Fruit fly (Drosophila melanogaster) whole organism, embryonic: ENCODE data around the gene nerfin-2.
A peak's percentile ranks its signal among the peaks of the same experiment; 100 is the strongest.

Experiments used
- BEAF-32 ChIP-seq: fragments of 200-800 bp; sonication (Bioruptor generic); optimal IDR thresholded peaks from 3 replicates; lab custom pipeline; 2017; ENCODE audit warnings: missing biosample characterization, missing genetic modification characterization, mild to moderate bottlenecking, moderate library complexity, missing genetic modification reagents
- C15 ChIP-seq: fragments of 200-800 bp; sonication (Bioruptor generic); IDR thresholded peaks from 3 replicates; pipeline ENCODE4 v1.3.6; 2022; ENCODE audit warnings: missing biosample characterization, missing genetic modification characterization
- CG10267 ChIP-seq: fragments of 200-800 bp; sonication (Bioruptor generic); optimal IDR thresholded peaks from 2 replicates; lab custom pipeline; 2018; ENCODE audit warnings: missing biosample characterization, mild to moderate bottlenecking, missing genetic modification characterization, moderate library complexity
- CG10321 ChIP-seq: fragments of 200-800 bp; sonication (Bioruptor generic); IDR thresholded peaks from 2 replicates; pipeline ENCODE4 v1.3.6; 2022; ENCODE audit warnings: missing biosample characterization, missing genetic modification characterization
- CG10543 ChIP-seq: fragments of 200-800 bp; sonication (Bioruptor generic); optimal IDR thresholded peaks from 3 replicates; lab custom pipeline; 2017; ENCODE audit warnings: missing biosample characterization, mild to moderate bottlenecking, missing genetic modification characterization, moderate library complexity
- CG10565 ChIP-seq: fragments of 200-800 bp; sonication (Bioruptor generic); optimal IDR thresholded peaks from 3 replicates; lab custom pipeline; 2016; ENCODE audit warnings: missing biosample characterization, mild to moderate bottlenecking, missing genetic modification characterization
- CG14710 ChIP-seq: fragments of 200-800 bp; sonication (Bioruptor generic); optimal IDR thresholded peaks from 3 replicates; lab custom pipeline; 2019; ENCODE audit warnings: missing biosample characterization, mild to moderate bottlenecking, missing genetic modification characterization, moderate library complexity
- CG14965 ChIP-seq: fragments of 200-800 bp; sonication (Bioruptor generic); optimal IDR thresholded peaks from 2 replicates; lab custom pipeline; 2016; ENCODE audit warnings: missing biosample characterization, missing genetic modification characterization, borderline replicate concordance
- CG15479 ChIP-seq: fragments of 200-800 bp; sonication (Bioruptor generic); optimal IDR thresholded peaks from 3 replicates; lab custom pipeline; 2019; ENCODE audit warnings: missing biosample characterization, mild to moderate bottlenecking, missing genetic modification characterization, moderate library complexity
- CG1603 ChIP-seq: fragments of 200-800 bp; sonication (Bioruptor generic); optimal IDR thresholded peaks from 2 replicates; lab custom pipeline; 2019; ENCODE audit warnings: missing biosample characterization, mild to moderate bottlenecking, missing genetic modification characterization, moderate library complexity
- CG17359 ChIP-seq: fragments of 200-800 bp; sonication (Bioruptor generic); optimal IDR thresholded peaks from 3 replicates; lab custom pipeline; 2018; ENCODE audit warnings: missing biosample characterization, mild to moderate bottlenecking, missing genetic modification characterization, moderate library complexity
- CG17361 ChIP-seq: fragments of 200-800 bp; sonication (Bioruptor generic); IDR thresholded peaks from 3 replicates; pipeline ENCODE4 v1.3.6; 2022; ENCODE audit warnings: missing biosample characterization, missing genetic modification characterization
- CG17385 ChIP-seq: fragments of 200-800 bp; sonication (Bioruptor generic); optimal IDR thresholded peaks from 3 replicates; lab custom pipeline; 2018; ENCODE audit warnings: missing biosample characterization, mild to moderate bottlenecking, missing genetic modification characterization
- CG18011 ChIP-seq: fragments of 200-800 bp; sonication (Bioruptor generic); optimal IDR thresholded peaks from 2 replicates; lab custom pipeline; 2017; ENCODE audit warnings: missing biosample characterization, missing genetic modification characterization, mild to moderate bottlenecking, moderate library complexity, missing genotype
- CG2129 ChIP-seq: fragments of 200-800 bp; sonication (Bioruptor generic); IDR thresholded peaks from 2 replicates; pipeline ENCODE4 v1.3.6; 2022; ENCODE audit warnings: missing biosample characterization, missing genetic modification characterization; ENCODE audit not compliant: partially characterized antibody
- CG34224 ChIP-seq: fragments of 200-800 bp; sonication (Bioruptor generic); IDR thresholded peaks from 3 replicates; pipeline ENCODE4 v1.3.6; 2022; ENCODE audit warnings: missing biosample characterization, missing genetic modification characterization; ENCODE audit not compliant: partially characterized antibody
- CG34376 ChIP-seq: fragments of 200-800 bp; sonication (Bioruptor generic); optimal IDR thresholded peaks from 2 replicates; lab custom pipeline; 2018; ENCODE audit warnings: missing biosample characterization, mild to moderate bottlenecking, missing genetic modification characterization
- CG34422 ChIP-seq: fragments of 200-800 bp; sonication (Bioruptor generic); IDR thresholded peaks from 3 replicates; pipeline ENCODE4 v1.3.6; 2022; ENCODE audit warnings: missing biosample characterization, missing genetic modification characterization
- CG5245 ChIP-seq: fragments of 200-800 bp; sonication (Bioruptor generic); optimal IDR thresholded peaks from 3 replicates; lab custom pipeline; 2016; ENCODE audit warnings: missing biosample characterization, missing genetic modification characterization
- CG7556 ChIP-seq: fragments of 200-800 bp; sonication (Bioruptor generic); optimal IDR thresholded peaks from 2 replicates; lab custom pipeline; 2017; ENCODE audit warnings: missing biosample characterization, mild to moderate bottlenecking, missing genetic modification characterization
- CTCF ChIP-seq: fragments of 200-800 bp; sonication (Bioruptor generic); optimal IDR thresholded peaks from 2 replicates; lab custom pipeline; 2017; ENCODE audit warnings: missing biosample characterization, mild to moderate bottlenecking, missing genetic modification characterization, moderate library complexity
- Dll ChIP-seq: fragments of 200-800 bp; sonication (Bioruptor generic); IDR thresholded peaks from 4 replicates; pipeline ENCODE4 v1.3.6; 2022; ENCODE audit warnings: missing biosample characterization, missing genetic modification characterization; ENCODE audit not compliant: partially characterized antibody
- Dp ChIP-seq: fragments of 200-800 bp; sonication (Bioruptor generic); optimal IDR thresholded peaks from 2 replicates; lab custom pipeline; 2018; ENCODE audit warnings: missing biosample characterization, mild to moderate bottlenecking, missing genetic modification characterization, moderate library complexity
- E2f2 ChIP-seq: fragments of 200-800 bp; sonication (Bioruptor generic); IDR thresholded peaks from 2 replicates; pipeline ENCODE4 v1.3.6; 2022; ENCODE audit warnings: missing biosample characterization, missing genetic modification characterization
- HLH3B ChIP-seq: fragments of 200-800 bp; sonication (Bioruptor generic); IDR thresholded peaks from 2 replicates; pipeline ENCODE4 v1.3.6; 2022; ENCODE audit warnings: missing biosample characterization, missing genetic modification characterization
- HmgZ ChIP-seq: fragments of 200-800 bp; sonication (Bioruptor generic); optimal IDR thresholded peaks from 2 replicates; lab custom pipeline; 2018; ENCODE audit warnings: missing biosample characterization, mild to moderate bottlenecking, missing genetic modification characterization
- Lim3 ChIP-seq: fragments of 200-800 bp; sonication (Bioruptor generic); IDR thresholded peaks from 2 replicates; pipeline ENCODE4 v1.3.6; 2022; ENCODE audit warnings: missing biosample characterization, missing genetic modification characterization
- Optix ChIP-seq: fragments of 200-800 bp; sonication (Bioruptor generic); IDR thresholded peaks from 3 replicates; pipeline ENCODE4 v1.3.6; 2022; ENCODE audit warnings: missing biosample characterization, missing genetic modification characterization
- Rfx ChIP-seq: fragments of 200-800 bp; sonication (Bioruptor generic); IDR thresholded peaks from 2 replicates; pipeline ENCODE4 v1.3.6; 2022; ENCODE audit warnings: missing biosample characterization, missing genetic modification characterization
- Scr ChIP-seq: fragments of 200-800 bp; sonication (Bioruptor generic); IDR thresholded peaks from 2 replicates; pipeline ENCODE4 v1.3.6; 2022; ENCODE audit warnings: missing biosample characterization, missing genetic modification characterization; ENCODE audit not compliant: partially characterized antibody
- Sry-δ ChIP-seq: fragments of 200-800 bp; sonication (Bioruptor generic); optimal IDR thresholded peaks from 2 replicates; lab custom pipeline; 2016; ENCODE audit warnings: missing biosample characterization, missing genetic modification characterization
- TFAM ChIP-seq: fragments of 200-800 bp; sonication (Bioruptor generic); optimal IDR thresholded peaks from 2 replicates; lab custom pipeline; 2017; ENCODE audit warnings: missing biosample characterization, missing genetic modification characterization, inconsistent platforms
- chm ChIP-seq: fragments of 200-800 bp; sonication (Bioruptor generic); IDR thresholded peaks from 2 replicates; pipeline ENCODE4 v1.3.6; 2022; ENCODE audit warnings: missing biosample characterization, missing genetic modification characterization
- crp ChIP-seq, 2 experiments: fragments of 200-800 bp; sonication (Bioruptor generic); optimal IDR thresholded peaks; 2 replicates in 1 of 2; 3 replicates in 1 of 2; lab custom pipeline; 2017; ENCODE audit warnings: missing biosample characterization in 2 of 2, missing genetic modification characterization in 2 of 2, mild to moderate bottlenecking in 1 of 2, moderate library complexity in 1 of 2
- dpn ChIP-seq, 2 experiments: fragments of 200-800 bp; sonication (Bioruptor generic); optimal IDR thresholded peaks; 3 replicates each; lab custom pipeline; 2016; ENCODE audit warnings: missing biosample characterization in 2 of 2, missing genetic modification characterization in 2 of 2
- exex ChIP-seq: fragments of 200-800 bp; sonication (Bioruptor generic); optimal IDR thresholded peaks from 4 replicates; lab custom pipeline; 2018; ENCODE audit warnings: missing biosample characterization, mild to moderate bottlenecking, missing genetic modification characterization, moderate library complexity
- eyg ChIP-seq: fragments of 200-800 bp; sonication (Bioruptor generic); optimal IDR thresholded peaks from 3 replicates; lab custom pipeline; 2016; ENCODE audit warnings: missing biosample characterization, missing genetic modification characterization
- fd64A ChIP-seq: fragments of 200-800 bp; sonication (Bioruptor generic); optimal IDR thresholded peaks from 3 replicates; lab custom pipeline; 2018; ENCODE audit warnings: missing biosample characterization, mild to moderate bottlenecking, missing genetic modification characterization
- fd96Cb ChIP-seq: fragments of 200-800 bp; sonication (Bioruptor generic); optimal IDR thresholded peaks from 2 replicates; lab custom pipeline; 2018; ENCODE audit warnings: missing biosample characterization, mild to moderate bottlenecking, missing genetic modification characterization, moderate library complexity
- fu2 ChIP-seq: fragments of 200-800 bp; sonication (Bioruptor generic); optimal IDR thresholded peaks from 2 replicates; lab custom pipeline; 2016; ENCODE audit warnings: missing biosample characterization, missing genetic modification characterization
- hb ChIP-seq: fragments of 200-800 bp; sonication (Bioruptor generic); IDR thresholded peaks from 3 replicates; pipeline ENCODE4 v1.3.6; 2022; ENCODE audit warnings: missing biosample characterization, missing genetic modification characterization; ENCODE audit not compliant: partially characterized antibody
- her ChIP-seq: fragments of 200-800 bp; sonication (Bioruptor generic); optimal IDR thresholded peaks from 2 replicates; lab custom pipeline; 2016; ENCODE audit warnings: missing biosample characterization, missing genetic modification characterization
- kni ChIP-seq: fragments of 200-800 bp; sonication (Bioruptor generic); optimal IDR thresholded peaks from 3 replicates; lab custom pipeline; 2017; ENCODE audit warnings: mild to moderate bottlenecking, missing biosample characterization, missing genetic modification reagents, missing genetic modification characterization
- pros ChIP-seq: fragments of 200-800 bp; sonication (Bioruptor generic); optimal IDR thresholded peaks from 3 replicates; lab custom pipeline; 2019; ENCODE audit warnings: missing biosample characterization, mild to moderate bottlenecking, missing genetic modification characterization, moderate library complexity
- pzg ChIP-seq: fragments of 200-800 bp; sonication (Bioruptor generic); optimal IDR thresholded peaks from 3 replicates; lab custom pipeline; 2018; ENCODE audit warnings: missing biosample characterization, mild to moderate bottlenecking, missing genetic modification characterization, moderate library complexity
- ro ChIP-seq: fragments of 200-800 bp; sonication (Bioruptor generic); IDR thresholded peaks from 2 replicates; pipeline ENCODE4 v1.3.6; 2022; ENCODE audit warnings: missing biosample characterization, missing genetic modification characterization
- sens-2 ChIP-seq: fragments of 200-800 bp; sonication (Bioruptor generic); IDR thresholded peaks from 2 replicates; pipeline ENCODE4 v1.3.6; 2022; ENCODE audit warnings: missing biosample characterization, missing genetic modification characterization
- stwl ChIP-seq: fragments of 200-800 bp; sonication (Bioruptor generic); optimal IDR thresholded peaks from 3 replicates; lab custom pipeline; 2018; ENCODE audit warnings: missing biosample characterization, mild to moderate bottlenecking, missing genetic modification characterization, moderate library complexity
- unc-4 ChIP-seq: fragments of 200-800 bp; sonication (Bioruptor generic); IDR thresholded peaks from 2 replicates; pipeline ENCODE4 v1.3.6; 2022; ENCODE audit warnings: missing biosample characterization, missing genetic modification characterization; ENCODE audit not compliant: partially characterized antibody
- zen ChIP-seq: fragments of 200-800 bp; sonication (Bioruptor generic); optimal IDR thresholded peaks from 3 replicates; lab custom pipeline; 2018; ENCODE audit warnings: missing biosample characterization, mild to moderate bottlenecking, missing genetic modification characterization, moderate library complexity

nerfin-2 gene

dm6 chr3R:10045343-10045742 lies 25.6 kb upstream of the nerfin-2 start, which contains the start of the genes CG11722 and mtTFB2 (continued):
- TF ChIP-seq hb (GFP tag; lab: Robert Waterston, UW) (0 out of 3 replicates have a peak, but pooled peaks have one; percentile 13), TFAM (GFP tag; lab: Kevin White, UChicago) (no peak), CG34422 (GFP tag; lab: Robert Waterston, UW) (peak; percentile 65; the same call in 1 of the 3 replicates), CG10565 (GFP tag; lab: Kevin White, UChicago) (no peak), zen (peak; percentile 8), Optix (GFP tag; lab: Robert Waterston, UW) (no peak), CG2129 (no peak; the same call in 1 of the 2 replicates), CG18011 (GFP tag; lab: Kevin White, UChicago) (peak; percentile 92), unc-4 (peak; percentile 60), exex (peak; percentile 63), C15 (GFP tag; lab: Robert Waterston, UW) (no peak), CG17361 (GFP tag; lab: Robert Waterston, UW) (no peak), CG10267 (tag; lab: Kevin White, UChicago) (peak; percentile 91), CG1603 (tag; lab: Kevin White, UChicago) (peak; percentile 21), stwl (peak; percentile 38), pzg (GFP tag; lab: Kevin White, UChicago) (peak; percentile 53), dpn (GFP tag; optimal IDR thresholded peaks at IDR 0.05; lab: Kevin White, UChicago) (no peak), Dll (GFP tag; lab: Robert Waterston, UW) (peak; percentile 72), CG14710 (tag; lab: Kevin White, UChicago) (peak; percentile 14), E2f2 (GFP tag; lab: Robert Waterston, UW) (peak; percentile 46), BEAF-32 (GFP tag; lab: Kevin White, UChicago) (peak; percentile 33), ro (GFP tag; lab: Robert Waterston, UW) (no peak), CG34224 (peak; percentile 72), HLH3B (GFP tag; lab: Robert Waterston, UW) (no peak), crp (GFP tag; optimal IDR thresholded peaks at IDR 0.05; lab: Kevin White, UChicago) (peak; percentile 50 to 95), Dp (peak; percentile 29), Scr (GFP tag; lab: Robert Waterston, UW) (peak; percentile 52), chm (GFP tag; lab: Robert Waterston, UW) (peak; percentile 18; the same call in 1 of the 2 replicates), CG14965 (GFP tag; lab: Kevin White, UChicago) (no peak), CG34376 (GFP tag; lab: Kevin White, UChicago) (peak; percentile 21), Rfx (GFP tag; lab: Robert Waterston, UW) (peak; percentile 49), fd96Cb (tag; lab: Kevin White, UChicago) (no peak)

- TF ChIP-seq CG17385 (GFP tag; lab: Kevin White, UChicago) (peak; percentile 46), CG10543 (GFP tag; lab: Kevin White, UChicago) (peak; percentile 6), fd64A (no peak), kni (GFP tag; lab: Kevin White, UChicago) (no peak), CG15479 (GFP tag; lab: Kevin White, UChicago) (no peak), eyg (GFP tag; lab: Kevin White, UChicago) (no peak), Lim3 (GFP tag; lab: Robert Waterston, UW) (no peak), her (GFP tag; lab: Kevin White, UChicago) (no peak), fu2 (GFP tag; lab: Kevin White, UChicago) (no peak), CG17359 (tag; lab: Kevin White, UChicago) (peak; percentile 22), CG10321 (GFP tag; lab: Robert Waterston, UW) (no peak), CG7556 (GFP tag; lab: Kevin White, UChicago) (peak; percentile 64), CTCF (GFP tag; lab: Kevin White, UChicago) (no peak), sens-2 (GFP tag; lab: Robert Waterston, UW) (no peak), Sry-δ (GFP tag; lab: Kevin White, UChicago) (no peak), pros (GFP tag; lab: Kevin White, UChicago) (peak; percentile 68), CG5245 (GFP tag; lab: Kevin White, UChicago) (no peak), HmgZ (tag; lab: Kevin White, UChicago) (no peak)
These were observed 22.7 kb upstream of the nerfin-2 start for dm6 chr3R:10048035-10048774.
